Worm (Caenorhabditis elegans) whole organism, mixed stage, embryonic: Measurements from ENCODE around the gene dct-1.

Source experiments
- M03D4.4 ChIP-seq: sonication (generic microtip); optimal IDR thresholded peaks from 2 replicates; lab custom pipeline; 2017; ENCODE audit warnings: mild to moderate bottlenecking, missing genetic modification characterization, missing compliant biosample characterization
- bed-3 ChIP-seq: fragments of 200-800 bp; sonication (Bioruptor generic); optimal IDR thresholded peaks from 3 replicates; lab custom pipeline; 2018; ENCODE audit warnings: mild to moderate bottlenecking, missing genetic modification characterization, moderate library complexity, missing compliant biosample characterization
- blmp-1 ChIP-seq: fragments of 150-350 bp; optimal IDR thresholded peaks from 2 replicates; lab custom pipeline; 2014; ENCODE audit warnings: missing biosample characterization, missing genetic modification characterization
- ceh-39 ChIP-seq: fragments of 150-350 bp; optimal IDR thresholded peaks from 2 replicates; lab custom pipeline; 2014; ENCODE audit warnings: missing biosample characterization, missing genetic modification characterization
- ceh-43 ChIP-seq: fragments of 200-800 bp; sonication (Bioruptor generic); optimal IDR thresholded peaks from 2 replicates; lab custom pipeline; 2018; ENCODE audit warnings: mild to moderate bottlenecking, missing genetic modification characterization, moderate library complexity, missing compliant biosample characterization
- ceh-83 ChIP-seq: fragments of 200-800 bp; sonication (Bioruptor generic); optimal IDR thresholded peaks from 2 replicates; lab custom pipeline; 2018; ENCODE audit warnings: mild to moderate bottlenecking, missing genetic modification characterization, missing compliant biosample characterization
- ces-1 ChIP-seq: fragments of 150-350 bp; optimal IDR thresholded peaks from 2 replicates; lab custom pipeline; 2014; ENCODE audit warnings: missing biosample characterization, missing genetic modification reagents, missing genetic modification characterization
- cnd-1 ChIP-seq: fragments of 200-800 bp; sonication (Bioruptor generic); optimal IDR thresholded peaks from 2 replicates; lab custom pipeline; 2018; ENCODE audit warnings: mild to moderate bottlenecking, missing genetic modification characterization, missing compliant biosample characterization
- drap-1 ChIP-seq: fragments of 200-800 bp; sonication (Bioruptor generic); optimal IDR thresholded peaks from 3 replicates; lab custom pipeline; 2018; ENCODE audit warnings: mild to moderate bottlenecking, missing genetic modification characterization, missing compliant biosample characterization
- elt-1 ChIP-seq: sonication (generic microtip); optimal IDR thresholded peaks from 2 replicates; lab custom pipeline; 2017; ENCODE audit warnings: missing genetic modification characterization, mild to moderate bottlenecking, missing compliant biosample characterization, antibody characterized with exemption, moderate library complexity, borderline replicate concordance; ENCODE audit not compliant: insufficient read depth
- elt-3 ChIP-seq: fragments of 150-350 bp; optimal IDR thresholded peaks from 2 replicates; lab custom pipeline; 2014; ENCODE audit warnings: missing biosample characterization, missing genetic modification characterization
- flh-1 ChIP-seq: fragments of 200-800 bp; sonication (Bioruptor generic); optimal IDR thresholded peaks from 2 replicates; lab custom pipeline; 2018; ENCODE audit warnings: mild to moderate bottlenecking, missing genetic modification characterization, moderate library complexity, missing compliant biosample characterization
- ham-2 ChIP-seq: fragments of 200-800 bp; sonication (Bioruptor generic); optimal IDR thresholded peaks from 2 replicates; lab custom pipeline; 2018; ENCODE audit warnings: mild to moderate bottlenecking, missing genetic modification characterization, missing compliant biosample characterization
- hlh-1 ChIP-seq: fragments of 150-350 bp; optimal IDR thresholded peaks from 2 replicates; lab custom pipeline; 2014; ENCODE audit warnings: missing biosample characterization, missing genetic modification reagents, missing genetic modification characterization
- lin-13 ChIP-seq: fragments of 150-350 bp; optimal IDR thresholded peaks from 2 replicates; lab custom pipeline; 2014; ENCODE audit warnings: missing biosample characterization, missing genetic modification characterization
- lin-32 ChIP-seq: fragments of 200-800 bp; sonication (Bioruptor generic); optimal IDR thresholded peaks from 2 replicates; lab custom pipeline; 2018; ENCODE audit warnings: mild to moderate bottlenecking, missing genetic modification characterization, missing compliant biosample characterization
- lsy-2 ChIP-seq: fragments of 150-350 bp; optimal IDR thresholded peaks from 2 replicates; lab custom pipeline; 2014; ENCODE audit warnings: missing biosample characterization, missing genetic modification characterization
- mab-5 ChIP-seq: fragments of 150-350 bp; optimal IDR thresholded peaks from 2 replicates; lab custom pipeline; 2014; ENCODE audit warnings: missing biosample characterization, missing genetic modification characterization
- mep-1 ChIP-seq: fragments of 150-350 bp; optimal IDR thresholded peaks from 2 replicates; lab custom pipeline; 2017; ENCODE audit warnings: missing biosample characterization, missing genetic modification reagents, missing genetic modification characterization, inconsistent platforms
- mls-2 ChIP-seq: sonication (generic microtip); optimal IDR thresholded peaks from 2 replicates; lab custom pipeline; 2016; ENCODE audit warnings: mild to moderate bottlenecking, missing genetic modification characterization, moderate library complexity, missing compliant biosample characterization
- nhr-12 ChIP-seq: fragments of 150-350 bp; optimal IDR thresholded peaks from 2 replicates; lab custom pipeline; 2014; ENCODE audit warnings: missing biosample characterization, missing genetic modification characterization
- nhr-2 ChIP-seq: fragments of 150-350 bp; optimal IDR thresholded peaks from 2 replicates; lab custom pipeline; 2014; ENCODE audit warnings: missing biosample characterization, missing genetic modification characterization
- nhr-237 ChIP-seq: fragments of 150-350 bp; optimal IDR thresholded peaks from 2 replicates; lab custom pipeline; 2014; ENCODE audit warnings: missing biosample characterization, missing genetic modification characterization
- nhr-28 ChIP-seq: fragments of 150-350 bp; optimal IDR thresholded peaks from 2 replicates; lab custom pipeline; 2014; ENCODE audit warnings: missing biosample characterization, missing genetic modification characterization
- nhr-76 ChIP-seq: sonication (generic microtip); optimal IDR thresholded peaks from 2 replicates; lab custom pipeline; 2017; ENCODE audit warnings: missing biosample characterization, missing genetic modification characterization
- pha-4 ChIP-seq: fragments of 150-350 bp; optimal IDR thresholded peaks from 2 replicates; lab custom pipeline; 2018; ENCODE audit warnings: missing biosample characterization, missing genetic modification reagents, missing genetic modification characterization
- sem-2 ChIP-seq: fragments of 200-800 bp; sonication (Bioruptor generic); optimal IDR thresholded peaks from 2 replicates; lab custom pipeline; 2018; ENCODE audit warnings: mild to moderate bottlenecking, missing genetic modification characterization, missing compliant biosample characterization
- snpc-4 ChIP-seq: fragments of 150-350 bp; optimal IDR thresholded peaks from 2 replicates; lab custom pipeline; 2014; ENCODE audit warnings: missing biosample characterization, missing genetic modification characterization
- sptf-1 ChIP-seq: sonication (generic microtip); optimal IDR thresholded peaks from 2 replicates; lab custom pipeline; 2017; ENCODE audit warnings: mild to moderate bottlenecking, missing genetic modification characterization, moderate library complexity, missing compliant biosample characterization
- tbx-8 ChIP-seq: fragments of 200-800 bp; sonication (Bioruptor generic); optimal IDR thresholded peaks from 2 replicates; lab custom pipeline; 2018; ENCODE audit warnings: mild to moderate bottlenecking, missing genetic modification characterization, moderate library complexity, missing compliant biosample characterization
- unc-120 ChIP-seq: sonication (generic microtip); optimal IDR thresholded peaks from 2 replicates; lab custom pipeline; 2017; ENCODE audit warnings: missing genetic modification characterization, missing compliant biosample characterization; ENCODE audit not compliant: poor library complexity, severe bottlenecking
- unc-39 ChIP-seq: fragments of 150-350 bp; optimal IDR thresholded peaks from 2 replicates; lab custom pipeline; 2014; ENCODE audit warnings: missing biosample characterization, missing genetic modification characterization
- unc-62 ChIP-seq: fragments of 150-350 bp; optimal IDR thresholded peaks from 2 replicates; lab custom pipeline; 2014; ENCODE audit warnings: missing biosample characterization, missing genetic modification reagents, missing genetic modification characterization
- zip-8 ChIP-seq: fragments of 150-350 bp; optimal IDR thresholded peaks from 2 replicates; lab custom pipeline; 2014; ENCODE audit warnings: missing biosample characterization, missing genetic modification characterization
- ztf-11 ChIP-seq: fragments of 150-350 bp; optimal IDR thresholded peaks from 2 replicates; lab custom pipeline; 2014; ENCODE audit warnings: missing biosample characterization, missing genetic modification characterization

dct-1 gene

DNA sequence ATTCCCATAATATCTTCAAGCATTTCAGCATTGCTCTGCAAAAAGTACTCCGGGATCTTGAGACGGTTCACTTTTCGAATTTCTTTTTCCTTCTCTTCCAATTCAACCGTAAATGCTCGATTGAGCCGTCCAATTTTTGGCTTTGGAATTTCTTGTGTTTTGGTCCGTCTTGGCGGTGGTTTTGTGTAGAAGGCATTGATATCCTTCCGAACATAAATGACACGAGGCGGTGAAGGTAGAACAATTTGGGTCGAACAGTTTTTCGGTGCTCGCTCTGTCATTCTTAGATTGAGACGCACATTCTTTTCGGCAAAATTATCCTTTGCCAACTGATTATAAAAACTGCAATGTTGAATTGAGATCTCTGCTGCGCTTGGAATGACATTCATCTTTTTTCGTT, 11.5 kb upstream of the dct-1 start:
- TF ChIP-seq pha-4 (no peak), lin-13 (tag; lab: Kevin White, UChicago) (no peak), nhr-2 (tag; lab: Kevin White, UChicago) (no peak), nhr-237 (no peak), M03D4.4 (tag; lab: Kevin White, UChicago) (no peak), mab-5 (tag; lab: Kevin White, UChicago) (no peak), hlh-1 (no peak), sem-2 (GFP tag; lab: Kevin White, UChicago) (no peak), ceh-83 (GFP tag; lab: Kevin White, UChicago) (no peak), lin-32 (GFP tag; lab: Kevin White, UChicago) (no peak), elt-3 (tag; lab: Kevin White, UChicago) (no peak), ces-1 (no peak), zip-8 (no peak), lsy-2 (no peak), flh-1 (GFP tag; lab: Kevin White, UChicago) (no peak), elt-1 (no peak), ceh-39 (no peak), unc-62 (GFP tag; lab: Kevin White, UChicago) (no peak), cnd-1 (tag; lab: Kevin White, UChicago) (no peak), ham-2 (GFP tag; lab: Kevin White, UChicago) (no peak)

DNA sequence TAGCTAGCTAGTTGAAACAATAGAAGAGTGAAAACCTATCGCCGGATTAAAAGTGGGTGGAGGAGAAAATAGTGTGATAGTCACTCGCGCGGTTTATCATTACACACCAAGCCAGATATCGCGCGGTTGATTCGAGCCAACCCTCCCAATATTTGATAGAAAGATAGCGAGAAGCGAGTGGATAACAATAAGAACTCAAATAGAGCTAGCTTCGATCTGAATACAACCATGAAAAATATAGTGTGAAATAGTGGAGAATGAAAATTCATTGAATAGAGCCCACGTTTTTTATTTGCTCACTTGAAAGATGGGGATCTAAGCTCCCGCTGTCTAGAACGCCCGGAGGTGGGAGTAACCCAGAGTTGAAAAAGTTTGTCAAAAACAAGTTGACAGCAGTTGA, 9.2 kb upstream of the dct-1 start, which contains the start of gene tnt-3:
Gene tnt-3, minus strand, starts transcription at position 101 of the 400 bp plus-strand sequence.
- TF ChIP-seq unc-62 (GFP tag; lab: Kevin White, UChicago) (no peak), unc-39 (no peak), unc-120 (tag; lab: Kevin White, UChicago) (no peak), nhr-237 (no peak), sptf-1 (tag; lab: Kevin White, UChicago) (no peak), ztf-11 (tag; lab: Kevin White, UChicago) (no peak), elt-1 (no peak), nhr-76 (no peak), cnd-1 (tag; lab: Kevin White, UChicago) (no peak)

DNA sequence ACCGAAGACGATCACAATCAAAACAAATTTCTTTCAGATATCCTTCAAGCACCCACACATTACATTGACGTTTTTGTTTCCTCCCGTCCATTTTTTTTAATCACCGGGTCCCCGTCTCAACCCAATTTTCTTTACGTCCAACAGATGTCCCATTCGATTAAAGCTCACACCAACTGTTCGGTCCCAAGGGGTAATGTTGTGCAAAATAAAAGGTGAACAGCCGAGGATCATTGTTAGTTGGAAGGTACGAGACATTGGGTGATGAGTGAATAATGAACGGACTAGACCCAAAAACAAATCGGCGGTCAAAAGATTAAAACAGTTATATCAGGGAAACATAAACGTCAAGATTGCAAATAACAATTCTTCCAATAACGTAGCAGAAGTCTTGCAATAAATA, 8.7 kb upstream of the dct-1 start:
- TF ChIP-seq hlh-1 = peak; percentile 97
- no peak for TF ChIP-seq M03D4.4 (tag; lab: Kevin White, UChicago)

DNA sequence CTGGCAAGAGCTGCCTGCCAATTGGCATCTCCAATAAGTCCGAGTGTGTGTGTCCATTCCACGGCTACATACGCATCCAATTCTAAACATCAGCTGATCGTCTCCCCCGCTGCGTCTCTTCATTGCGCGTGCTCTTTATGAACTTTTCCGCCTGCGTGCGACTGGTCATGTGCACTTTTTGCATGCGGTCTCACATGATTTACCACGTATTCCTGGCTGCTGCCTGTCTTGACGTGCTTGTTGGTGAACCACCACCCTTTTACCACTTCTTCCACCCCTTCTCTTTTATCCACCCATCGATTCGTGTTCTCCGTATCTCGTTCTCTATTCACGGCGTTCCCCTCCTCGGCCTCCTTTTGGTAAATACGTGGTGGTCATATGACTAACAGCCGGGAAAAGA, 2.6 kb upstream of the dct-1 start:
- TF ChIP-seq bed-3 (GFP tag; lab: Kevin White, UChicago) (no peak), ham-2 (GFP tag; lab: Kevin White, UChicago) (peak; percentile 91), unc-120 (tag; lab: Kevin White, UChicago) (peak; percentile 55), ceh-43 (GFP tag; lab: Kevin White, UChicago) (peak; percentile 66), lin-13 (tag; lab: Kevin White, UChicago) (peak; percentile 51), hlh-1 (peak; percentile 64), flh-1 (GFP tag; lab: Kevin White, UChicago) (peak; percentile 23), lsy-2 (no peak), nhr-76 (no peak), snpc-4 (tag; lab: Kevin White, UChicago) (no peak), lin-32 (GFP tag; lab: Kevin White, UChicago) (no peak), nhr-12 (tag; lab: Kevin White, UChicago) (no peak), sem-2 (GFP tag; lab: Kevin White, UChicago) (no peak), ceh-39 (peak; percentile 55), unc-39 (no peak), drap-1 (peak; percentile 73), sptf-1 (tag; lab: Kevin White, UChicago) (peak; percentile 67), nhr-2 (tag; lab: Kevin White, UChicago) (peak; percentile 76), ces-1 (peak; percentile 79), blmp-1 (no peak), nhr-237 (no peak), nhr-28 (tag; lab: Kevin White, UChicago) (no peak), ceh-83 (GFP tag; lab: Kevin White, UChicago) (no peak), zip-8 (no peak), unc-62 (GFP tag; lab: Kevin White, UChicago) (peak; percentile 79), mab-5 (tag; lab: Kevin White, UChicago) (no peak), cnd-1 (tag; lab: Kevin White, UChicago) (peak; percentile 67), elt-1 (peak; percentile 26), elt-3 (tag; lab: Kevin White, UChicago) (no peak), ztf-11 (tag; lab: Kevin White, UChicago) (peak; percentile 60), M03D4.4 (tag; lab: Kevin White, UChicago) (peak; percentile 54), mls-2 (peak; percentile 91), tbx-8 (GFP tag; lab: Kevin White, UChicago) (no peak), mep-1 (tag; lab: Kevin White, UChicago) (peak; percentile 52), pha-4 (peak; percentile 28)
